Fruit fly (Drosophila melanogaster): ENCODE data around the gene Hex-t1.

dm6 chr3R:26496356-26496755, 47.5 kb downstream of the Hex-t1 start:
- TF ChIP-seq Dll (optimal IDR thresholded peaks at IDR 0.05) (no peak), psq (optimal IDR thresholded peaks at IDR 0.05) (no peak)
